Fruit fly (Drosophila melanogaster): ENCODE measurements around the gene Arp6.

- no peak for TF ChIP-seq CG8478 (optimal IDR thresholded peaks at IDR 0.05)
- no peak for TF ChIP-seq CTCF (optimal IDR thresholded peaks at IDR 0.05)
Measured at dm6 chrX:15745905-15746681, 9.2 kb upstream of the Arp6 start, which contains the start of the genes CG8944 and CCT6.

All from S2 (cell line).